Fruit fly (Drosophila melanogaster): Measurements from ENCODE around the gene CG31522.

CG31522 gene

dm6 chr3R:4479038-4479988, 16.6 kb upstream of the CG31522 start, which contains the start of gene CG31523 (continued):
- TF ChIP-seq sens (GFP tag) (peak; percentile 49), vfl (GFP tag; optimal IDR thresholded peaks at IDR 0.05) (no peak), BEAF-32 (GFP tag; optimal IDR thresholded peaks at IDR 0.05) (peak; percentile 78), gfzf (GFP tag; optimal IDR thresholded peaks at IDR 0.05) (peak; percentile 55), Fer2 (tag; optimal IDR thresholded peaks at IDR 0.05) (no peak), CG30431 (GFP tag; optimal IDR thresholded peaks at IDR 0.05) (no peak), ac (GFP tag; optimal IDR thresholded peaks at IDR 0.05) (no peak), gem (tag; optimal IDR thresholded peaks at IDR 0.05) (no peak), lilli (GFP tag; optimal IDR thresholded peaks at IDR 0.05) (no peak), C15 (GFP tag; IDR thresholded peaks at IDR 0.05) (no peak), HLH4C (GFP tag; IDR thresholded peaks at IDR 0.05; ENCODE audit: partially characterized antibody) (peak; percentile 61), Myb (GFP tag; optimal IDR thresholded peaks at IDR 0.05) (no peak), CG12219 (GFP tag; optimal IDR thresholded peaks at IDR 0.05) (no peak), CG2120 (GFP tag; optimal IDR thresholded peaks at IDR 0.05) (no peak), wek (GFP tag; optimal IDR thresholded peaks at IDR 0.05) (no peak), org-1 (GFP tag; optimal IDR thresholded peaks at IDR 0.05) (no peak), CG30020 (tag; optimal IDR thresholded peaks at IDR 0.05) (peak; percentile 21), MBD-R2 (GFP tag; IDR thresholded peaks at IDR 0.05) (peak; percentile 24; the same call in 1 of the 2 replicates), tx (GFP tag; optimal IDR thresholded peaks at IDR 0.05) (no peak), ken (GFP tag; IDR thresholded peaks at IDR 0.05) (no peak), Med (GFP tag) (peak; percentile 23), CG8290 (GFP tag; optimal IDR thresholded peaks at IDR 0.05) (no peak), CG8290 (tag; optimal IDR thresholded peaks at IDR 0.05) (peak in 1 of 2 experiments; percentile 4), vnd (GFP tag; IDR thresholded peaks at IDR 0.05; ENCODE audit: partially characterized antibody) (0 out of 3 replicates have a peak, but pooled peaks have one; percentile 56), chinmo (GFP tag; IDR thresholded peaks at IDR 0.05; ENCODE audit: partially characterized antibody) (0 out of 4 replicates have a peak, but pooled peaks have one; percentile 37), CG6689 (GFP tag; IDR thresholded peaks at IDR 0.05) (no peak), CG12391 (tag; optimal IDR thresholded peaks at IDR 0.05) (peak; percentile 22), stwl (tag; optimal IDR thresholded peaks at IDR 0.05) (peak; percentile 83), CG34224 (GFP tag; IDR thresholded peaks at IDR 0.05; ENCODE audit: partially characterized antibody) (peak; percentile 70; the same call in 2 of the 3 replicates), ranshi (GFP tag; IDR thresholded peaks at IDR 0.05) (no peak), tll (GFP tag; optimal IDR thresholded peaks at IDR 0.05) (peak; percentile 32 to 90), repo (GFP tag; optimal IDR thresholded peaks at IDR 0.05) (no peak), CG14441 (GFP tag; IDR thresholded peaks at IDR 0.05) (no peak), Taf1 (GFP tag; IDR thresholded peaks at IDR 0.05) (no peak), CG32772 (GFP tag; IDR thresholded peaks at IDR 0.05) (no peak), CTCF (GFP tag; optimal IDR thresholded peaks at IDR 0.05) (no peak), CG6813 (GFP tag; optimal IDR thresholded peaks at IDR 0.05) (no peak), da (GFP tag; optimal IDR thresholded peaks at IDR 0.05) (no peak), Sry-β (GFP tag; optimal IDR thresholded peaks at IDR 0.05) (peak; percentile 100), Fer3 (tag; optimal IDR thresholded peaks at IDR 0.05) (no peak), lola (GFP tag; optimal IDR thresholded peaks at IDR 0.05) (peak in 1 of 3 experiments; percentile 12), sisA (GFP tag; IDR thresholded peaks at IDR 0.05) (no peak), row (GFP tag; IDR thresholded peaks at IDR 0.05) (peak; percentile 89), Deaf1 (tag; optimal IDR thresholded peaks at IDR 0.05) (no peak), sob (GFP tag; IDR thresholded peaks at IDR 0.05) (no peak), Ssrp (tag; optimal IDR thresholded peaks at IDR 0.05) (no peak), Antp (GFP tag; optimal IDR thresholded peaks at IDR 0.05) (no peak), CG42726 (GFP tag; IDR thresholded peaks at IDR 0.05; ENCODE audit: partially characterized antibody) (peak; percentile 38; the same call in 1 of the 2 replicates), H2.0 (GFP tag; IDR thresholded peaks at IDR 0.05) (no peak)
